Worm (Caenorhabditis elegans): ENCODE measurements around the gene K03A11.1.

ce11 chrX:13055560-13055959, 4.1 kb downstream of the K03A11.1 start, which contains the start of gene K03A11.6:
- TF ChIP-seq ztf-11 (tag; optimal IDR thresholded peaks at IDR 0.05) (no peak), fos-1 (tag; optimal IDR thresholded peaks at IDR 0.05) (no peak), ztf-4 (tag; optimal IDR thresholded peaks at IDR 0.05) (no peak), snpc-4 (tag; optimal IDR thresholded peaks at IDR 0.05) (no peak), nhr-77 (tag; optimal IDR thresholded peaks at IDR 0.05) (no peak)

All from whole organism, L3 larva.